Worm (Caenorhabditis elegans): ENCODE results near the gene C45H4.13.

Gene C45H4.13

ce11 chrV:2126996-2127585 lies 23.7 kb downstream of the C45H4.13 start, which contains the start of gene ldp-1:
TSS of gene ldp-1 (plus strand) at chrV:2127535.
- TF ChIP-seq cog-1 (tag; optimal IDR thresholded peaks at IDR 0.05) (peak; percentile 49), T22C8.4 (GFP tag; IDR thresholded peaks at IDR 0.05) (0 out of 2 replicates have a peak, but pooled peaks have one; percentile 3), klf-2 (GFP tag; conservative IDR thresholded peaks at IDR 0.05) (no peak), flt-1 (GFP tag; IDR thresholded peaks at IDR 0.05) (peak; percentile 22; the same call in 1 of the 2 replicates)

ce11 chrV:2126554-2126953 lies 24.2 kb downstream of the C45H4.13 start:
- 0 out of 2 replicates have a peak, but pooled peaks have one; percentile 19 for TF ChIP-seq T22C8.4 (GFP tag; IDR thresholded peaks at IDR 0.05)
- no peak for TF ChIP-seq tab-1 (GFP tag; IDR thresholded peaks at IDR 0.05)
- TF ChIP-seq med-1 (GFP tag; optimal IDR thresholded peaks at IDR 0.05; ENCODE audit: insufficient read depth), result no peak
- no peak for TF ChIP-seq ztf-29 (GFP tag; IDR thresholded peaks at IDR 0.05)
- no peak for TF ChIP-seq ztf-23 (GFP tag; IDR thresholded peaks at IDR 0.05)
- no peak for TF ChIP-seq ref-1 (GFP tag; conservative IDR thresholded peaks at IDR 0.05)
- TF ChIP-seq flt-1 (GFP tag; IDR thresholded peaks at IDR 0.05), result no peak

ce11 chrV:2123164-2123563 lies 27.6 kb downstream of the C45H4.13 start:
- TF ChIP-seq klf-2 (GFP tag; conservative IDR thresholded peaks at IDR 0.05), result no peak
- TF ChIP-seq ztf-29 (GFP tag; IDR thresholded peaks at IDR 0.05), result no peak
- TF ChIP-seq T22C8.4 (GFP tag; IDR thresholded peaks at IDR 0.05), result no peak
- TF ChIP-seq ref-1 (GFP tag; conservative IDR thresholded peaks at IDR 0.05), result no peak
- no peak for TF ChIP-seq flt-1 (GFP tag; IDR thresholded peaks at IDR 0.05)
- no peak for TF ChIP-seq med-1 (GFP tag; optimal IDR thresholded peaks at IDR 0.05; ENCODE audit: insufficient read depth)
- no peak for TF ChIP-seq tab-1 (GFP tag; IDR thresholded peaks at IDR 0.05)
- no peak for TF ChIP-seq ztf-23 (GFP tag; IDR thresholded peaks at IDR 0.05)
- TF ChIP-seq cog-1 (tag; optimal IDR thresholded peaks at IDR 0.05), result no peak

ce11 chrV:2122517-2122916 lies 28.3 kb downstream of the C45H4.13 start, which contains the start of gene F22F7.2:
TSS of gene F22F7.2 (plus strand) at chrV:2122782.
- TF ChIP-seq ztf-29 (GFP tag; IDR thresholded peaks at IDR 0.05) (no peak), ref-1 (GFP tag; conservative IDR thresholded peaks at IDR 0.05) (no peak), T22C8.4 (GFP tag; IDR thresholded peaks at IDR 0.05) (no peak)

ce11 chrV:2121910-2122362 lies 28.8 kb downstream of the C45H4.13 start, which contains the start of gene F22F7.8:
TSS of gene F22F7.8 (minus strand) at chrV:2121960.
- no peak for TF ChIP-seq ref-1 (GFP tag; conservative IDR thresholded peaks at IDR 0.05)

ce11 chrV:2119529-2119928 lies 31.2 kb downstream of the C45H4.13 start, which contains the start of gene F22F7.11:
TSS of gene F22F7.11 (plus strand) at chrV:2119829.
- TF ChIP-seq tab-1 (GFP tag; IDR thresholded peaks at IDR 0.05), result no peak
- no peak for TF ChIP-seq ref-1 (GFP tag; conservative IDR thresholded peaks at IDR 0.05)
- TF ChIP-seq flt-1 (GFP tag; IDR thresholded peaks at IDR 0.05), result no peak
- TF ChIP-seq klf-2 (GFP tag; conservative IDR thresholded peaks at IDR 0.05), result no peak
- TF ChIP-seq ztf-29 (GFP tag; IDR thresholded peaks at IDR 0.05), result no peak
- TF ChIP-seq ztf-23 (GFP tag; IDR thresholded peaks at IDR 0.05), result no peak

ce11 chrV:2118574-2118973 lies 32.2 kb downstream of the C45H4.13 start, which contains the start of gene bgnt-1.2:
TSS of gene bgnt-1.2 (minus strand) at chrV:2118674.
- TF ChIP-seq T22C8.4 (GFP tag; IDR thresholded peaks at IDR 0.05) (no peak), med-1 (GFP tag; optimal IDR thresholded peaks at IDR 0.05; ENCODE audit: insufficient read depth) (no peak), flt-1 (GFP tag; IDR thresholded peaks at IDR 0.05) (no peak), cog-1 (tag; optimal IDR thresholded peaks at IDR 0.05) (no peak), klf-2 (GFP tag; conservative IDR thresholded peaks at IDR 0.05) (no peak), ref-1 (GFP tag; conservative IDR thresholded peaks at IDR 0.05) (no peak), ztf-29 (GFP tag; IDR thresholded peaks at IDR 0.05) (no peak), tab-1 (GFP tag; IDR thresholded peaks at IDR 0.05) (no peak), ztf-23 (GFP tag; IDR thresholded peaks at IDR 0.05) (no peak)

ce11 chrV:2110368-2110767 lies 40.4 kb downstream of the C45H4.13 start, which contains the start of gene F22F7.3:
TSS of gene F22F7.3 (plus strand) at chrV:2110668.
- TF ChIP-seq ztf-23 (GFP tag; IDR thresholded peaks at IDR 0.05) (no peak), tab-1 (GFP tag; IDR thresholded peaks at IDR 0.05) (no peak), ref-1 (GFP tag; conservative IDR thresholded peaks at IDR 0.05) (no peak), ztf-29 (GFP tag; IDR thresholded peaks at IDR 0.05) (no peak), T22C8.4 (GFP tag; IDR thresholded peaks at IDR 0.05) (no peak), flt-1 (GFP tag; IDR thresholded peaks at IDR 0.05) (no peak), klf-2 (GFP tag; conservative IDR thresholded peaks at IDR 0.05) (no peak), med-1 (GFP tag; optimal IDR thresholded peaks at IDR 0.05; ENCODE audit: insufficient read depth) (no peak), cog-1 (tag; optimal IDR thresholded peaks at IDR 0.05) (no peak)

- TF ChIP-seq cog-1 (tag; optimal IDR thresholded peaks at IDR 0.05) (no peak), med-1 (GFP tag; optimal IDR thresholded peaks at IDR 0.05; ENCODE audit: insufficient read depth) (no peak), tab-1 (GFP tag; IDR thresholded peaks at IDR 0.05) (no peak), klf-2 (GFP tag; conservative IDR thresholded peaks at IDR 0.05) (no peak), ztf-29 (GFP tag; IDR thresholded peaks at IDR 0.05) (no peak), ref-1 (GFP tag; conservative IDR thresholded peaks at IDR 0.05) (no peak), T22C8.4 (GFP tag; IDR thresholded peaks at IDR 0.05) (no peak), flt-1 (GFP tag; IDR thresholded peaks at IDR 0.05) (no peak), ztf-23 (GFP tag; IDR thresholded peaks at IDR 0.05) (no peak)
Observed at ce11 chrV:2109295-2109694, 41.5 kb downstream of the C45H4.13 start, which contains the start of gene ckb-4. TSS of gene ckb-4 (minus strand) at chrV:2109434.

ce11 chrV:2105976-2106375 lies 44.8 kb downstream of the C45H4.13 start, which contains the start of gene F22F7.4:
TSS of gene F22F7.4 (minus strand) at chrV:2106076.
- no peak for TF ChIP-seq cog-1 (tag; optimal IDR thresholded peaks at IDR 0.05)
- TF ChIP-seq ref-1 (GFP tag; conservative IDR thresholded peaks at IDR 0.05), result no peak
- TF ChIP-seq ztf-29 (GFP tag; IDR thresholded peaks at IDR 0.05), result no peak

Data from whole organism, midembryonic.